Fruit fly (Drosophila melanogaster) whole organism, wandering third instar larva: Measurements from ENCODE around the gene C3G.

Experiments used
- Abd-B ChIP-seq: fragments of >200 bp; optimal IDR thresholded peaks from 2 replicates; lab custom pipeline; 2017; ENCODE audit warnings: missing biosample characterization, missing genetic modification characterization
- CG32264 ChIP-seq: fragments of 200-800 bp; sonication (Bioruptor generic); optimal IDR thresholded peaks from 2 replicates; lab custom pipeline; 2016; ENCODE audit warnings: missing biosample characterization, missing genetic modification characterization
- CG9705 ChIP-seq: fragments of 200-800 bp; sonication (Bioruptor generic); optimal IDR thresholded peaks from 2 replicates; lab custom pipeline; 2018; ENCODE audit warnings: missing biosample characterization, mild to moderate bottlenecking, missing genetic modification characterization
- CrebA ChIP-seq: fragments of 200-800 bp; sonication (Bioruptor generic); optimal IDR thresholded peaks from 2 replicates; lab custom pipeline; 2016; ENCODE audit warnings: missing biosample characterization, mild to moderate bottlenecking, missing genetic modification characterization, borderline replicate concordance
- Dfd ChIP-seq: fragments of >200 bp; optimal IDR thresholded peaks from 2 replicates; lab custom pipeline; 2017; ENCODE audit warnings: missing biosample characterization, missing genetic modification characterization
- Dif ChIP-seq: fragments of 200-275, 200-300 bp; sonication (Bioruptor generic); optimal IDR thresholded peaks from 2 replicates; lab custom pipeline; 2018; ENCODE audit warnings: missing biosample characterization, missing genetic modification characterization; ENCODE audit not compliant: partially characterized antibody
- GATAd ChIP-seq: sonication (Bioruptor generic); optimal IDR thresholded peaks from 2 replicates; lab custom pipeline; 2016; ENCODE audit warnings: missing biosample characterization, missing genetic modification characterization
- HLH106 ChIP-seq: fragments of 200-800 bp; optimal IDR thresholded peaks from 3 replicates; lab custom pipeline; 2019; ENCODE audit warnings: missing biosample characterization, mild to moderate bottlenecking, missing genetic modification characterization, moderate library complexity
- Hnf4 ChIP-seq: fragments of 200-800 bp; sonication (Bioruptor generic); optimal IDR thresholded peaks from 2 replicates; lab custom pipeline; 2016; ENCODE audit warnings: missing biosample characterization, mild to moderate bottlenecking, missing genetic modification characterization
- Hr78 ChIP-seq: fragments of >200 bp; optimal IDR thresholded peaks from 2 replicates; lab custom pipeline; 2017; ENCODE audit warnings: missing biosample characterization, missing genetic modification characterization
- Hr83 ChIP-seq: fragments of 200-300 bp; sonication (Bioruptor generic); optimal IDR thresholded peaks from 2 replicates; lab custom pipeline; 2016; ENCODE audit warnings: missing biosample characterization, mild to moderate bottlenecking, missing genetic modification characterization, moderate library complexity; ENCODE audit not compliant: poor library complexity, severe bottlenecking
- Jra ChIP-seq: sonication (Bioruptor generic); optimal IDR thresholded peaks from 2 replicates; lab custom pipeline; 2016; ENCODE audit warnings: missing biosample characterization, missing genetic modification characterization
- Mio ChIP-seq: sonication (Bioruptor generic); optimal IDR thresholded peaks from 2 replicates; lab custom pipeline; 2016; ENCODE audit warnings: missing biosample characterization, missing genetic modification characterization
- Myc ChIP-seq: fragments of >200 bp; optimal IDR thresholded peaks from 2 replicates; lab custom pipeline; 2017
- N ChIP-seq: fragments of >200 bp; optimal IDR thresholded peaks from 2 replicates; lab custom pipeline; 2018; ENCODE audit warnings: missing biosample characterization, missing external identifiers, missing genetic modification characterization
- OdsH ChIP-seq: fragments of 200-800 bp; sonication (Bioruptor generic); optimal IDR thresholded peaks from 2 replicates; lab custom pipeline; 2016; ENCODE audit warnings: missing biosample characterization, mild to moderate bottlenecking, missing genetic modification characterization
- Rel ChIP-seq, 2 experiments: fragments of 200-800 bp; sonication (Bioruptor generic) in 1 of 2; optimal IDR thresholded peaks; 2 replicates in 1 of 2; 3 replicates in 1 of 2; lab custom pipeline; 2016 to 2019; ENCODE audit warnings: mild to moderate bottlenecking in 2 of 2, missing biosample characterization in 2 of 2, missing genetic modification characterization in 2 of 2, moderate library complexity in 1 of 2
- Sp1 ChIP-seq: fragments of 200-800 bp; sonication (Bioruptor generic); optimal IDR thresholded peaks from 3 replicates; lab custom pipeline; 2019; ENCODE audit warnings: missing biosample characterization, mild to moderate bottlenecking, missing genetic modification characterization, moderate library complexity
- Vsx2 ChIP-seq: fragments of 200-300, 225-300 bp; sonication (Bioruptor generic); optimal IDR thresholded peaks from 2 replicates; lab custom pipeline; 2018; ENCODE audit warnings: missing biosample characterization, missing genetic modification characterization; ENCODE audit not compliant: partially characterized antibody
- br ChIP-seq: fragments of 200-800 bp; sonication (Bioruptor generic); optimal IDR thresholded peaks from 2 replicates; lab custom pipeline; 2016; ENCODE audit warnings: missing biosample characterization, missing genetic modification characterization
- brk ChIP-seq: fragments of 200-800 bp; sonication (Bioruptor generic); optimal IDR thresholded peaks from 2 replicates; lab custom pipeline; 2016; ENCODE audit warnings: missing biosample characterization, mild to moderate bottlenecking, missing genetic modification characterization
- dl ChIP-seq, 2 experiments: fragments of 175-275, 200-275 bp in 1 of 2; fragments of 200-275 bp in 1 of 2; sonication (Bioruptor generic); optimal IDR thresholded peaks; lab custom pipeline; 2018; ENCODE audit warnings: mild to moderate bottlenecking in 2 of 2, missing biosample characterization in 2 of 2, missing genetic modification characterization in 2 of 2, moderate library complexity in 2 of 2; ENCODE audit not compliant: partially characterized antibody in 2 of 2, insufficient read depth in 1 of 2
- dmrt93B ChIP-seq: fragments of 200-800 bp; sonication (Bioruptor generic); optimal IDR thresholded peaks from 2 replicates; lab custom pipeline; 2018; ENCODE audit warnings: missing biosample characterization, mild to moderate bottlenecking, missing genetic modification characterization
- dsf ChIP-seq: sonication (Bioruptor generic); optimal IDR thresholded peaks from 2 replicates; lab custom pipeline; 2016; ENCODE audit warnings: missing biosample characterization, missing genetic modification characterization, borderline replicate concordance
- ey ChIP-seq: fragments of 200-800 bp; sonication (Bioruptor generic); optimal IDR thresholded peaks from 2 replicates; lab custom pipeline; 2016; ENCODE audit warnings: missing biosample characterization, missing genetic modification characterization
- foxo ChIP-seq, 2 experiments: fragments of 200-800 bp; sonication (Bioruptor generic); optimal IDR thresholded peaks; 2 replicates in 1 of 2; 3 replicates in 1 of 2; lab custom pipeline; 2016 to 2017; ENCODE audit warnings: missing biosample characterization in 2 of 2, missing genetic modification characterization in 2 of 2
- fru ChIP-seq: fragments of 200-800 bp; sonication (Bioruptor generic); optimal IDR thresholded peaks from 3 replicates; lab custom pipeline; 2016; ENCODE audit warnings: missing biosample characterization, mild to moderate bottlenecking, missing genetic modification characterization
- h ChIP-seq: fragments of 200-800 bp; sonication (Bioruptor generic); optimal IDR thresholded peaks from 3 replicates; lab custom pipeline; 2016; ENCODE audit warnings: missing biosample characterization, mild to moderate bottlenecking, missing genetic modification characterization
- jim ChIP-seq: fragments of 175-275, 200-325 bp; sonication (Bioruptor generic); optimal IDR thresholded peaks from 2 replicates; lab custom pipeline; 2016; ENCODE audit warnings: missing biosample characterization, mild to moderate bottlenecking, missing genetic modification characterization
- lola ChIP-seq: fragments of >200 bp; optimal IDR thresholded peaks from 2 replicates; lab custom pipeline; 2017; ENCODE audit warnings: missing biosample characterization, missing genetic modification characterization
- pan ChIP-seq: fragments of >200 bp; optimal IDR thresholded peaks from 2 replicates; lab custom pipeline; 2017
- psq ChIP-seq: fragments of 200-800 bp; sonication (Bioruptor generic); optimal IDR thresholded peaks from 3 replicates; lab custom pipeline; 2017; ENCODE audit warnings: missing biosample characterization, mild to moderate bottlenecking, missing genetic modification characterization, moderate library complexity
- rgr ChIP-seq: fragments of 200-800 bp; sonication (Bioruptor generic); optimal IDR thresholded peaks from 3 replicates; lab custom pipeline; 2016; ENCODE audit warnings: missing biosample characterization, mild to moderate bottlenecking, missing genetic modification characterization
- sage ChIP-seq: fragments of 200-800 bp; sonication (Bioruptor generic); optimal IDR thresholded peaks from 2 replicates; lab custom pipeline; 2016; ENCODE audit warnings: missing biosample characterization, mild to moderate bottlenecking, missing genetic modification characterization
- sv ChIP-seq: fragments of 200-800 bp; sonication (Bioruptor generic); optimal IDR thresholded peaks from 3 replicates; lab custom pipeline; 2016; ENCODE audit warnings: missing biosample characterization, missing genetic modification characterization
- tai ChIP-seq: sonication (Bioruptor generic); optimal IDR thresholded peaks from 2 replicates; lab custom pipeline; 2016; ENCODE audit warnings: missing biosample characterization, missing genetic modification characterization
- usp ChIP-seq: fragments of >200 bp; optimal IDR thresholded peaks from 2 replicates; lab custom pipeline; 2017; ENCODE audit warnings: missing biosample characterization, missing genetic modification characterization
- woc ChIP-seq: sonication (Bioruptor generic); optimal IDR thresholded peaks from 2 replicates; lab custom pipeline; 2016; ENCODE audit warnings: missing biosample characterization, mild to moderate bottlenecking, missing genetic modification characterization

C3G gene

dm6 chrX:6794826-6795225 is 8.6 kb downstream of the C3G start:
- TF ChIP-seq sv (GFP tag; lab: Kevin White, UChicago) (no peak), HLH106 (tag; lab: Kevin White, UChicago) (peak; percentile 46), foxo (GFP tag; optimal IDR thresholded peaks at IDR 0.05; lab: Kevin White, UChicago) (peak in 1 of 2 experiments; percentile 27), dmrt93B (GFP tag; lab: Kevin White, UChicago) (peak; percentile 13), ey (GFP tag; lab: Kevin White, UChicago) (no peak)

DNA sequence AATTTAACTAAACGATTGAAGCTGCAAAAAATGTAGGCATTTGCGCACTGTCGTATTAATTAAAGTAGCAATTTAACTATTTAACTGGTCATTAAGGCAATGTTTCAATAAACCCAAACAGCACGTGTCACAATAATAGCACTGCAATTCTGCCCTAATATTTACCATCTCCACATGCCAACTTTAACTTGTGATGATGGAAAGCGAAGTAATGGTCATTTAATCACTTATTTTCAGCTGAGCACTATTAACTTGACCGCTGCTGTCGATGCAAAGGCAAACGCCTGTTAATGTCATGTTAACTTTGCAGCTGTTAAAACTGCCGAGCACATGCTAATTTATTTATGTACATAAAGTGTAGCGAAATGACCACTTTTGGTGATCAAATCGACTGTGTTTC is 9.2 kb downstream of the C3G start:
- TF ChIP-seq Hr78 (GFP tag; lab: Kevin White, UChicago) (no peak), CG32264 (GFP tag; lab: Kevin White, UChicago) (peak; percentile 43), Mio (GFP tag; lab: Kevin White, UChicago) (no peak), Myc (lab: Kevin White, UChicago) (no peak), psq (peak; percentile 36), Sp1 (GFP tag; lab: Kevin White, UChicago) (peak; percentile 47), h (GFP tag; lab: Kevin White, UChicago) (peak; percentile 74), Abd-B (GFP tag; lab: Kevin White, UChicago) (no peak), Dif (no peak), fru (peak; percentile 52), sv (GFP tag; lab: Kevin White, UChicago) (peak; percentile 80), dmrt93B (GFP tag; lab: Kevin White, UChicago) (peak; percentile 39), Hnf4 (GFP tag; lab: Kevin White, UChicago) (peak; percentile 48), tai (GFP tag; lab: Kevin White, UChicago) (no peak), woc (GFP tag; lab: Kevin White, UChicago) (no peak), Hr83 (GFP tag; lab: Kevin White, UChicago) (peak; percentile 2), OdsH (GFP tag; lab: Kevin White, UChicago) (peak; percentile 57), usp (GFP tag; lab: Kevin White, UChicago) (no peak), GATAd (GFP tag; lab: Kevin White, UChicago) (no peak), Vsx2 (GFP tag; lab: Kevin White, UChicago) (no peak), Jra (GFP tag; lab: Kevin White, UChicago) (no peak), brk (no peak), Dfd (no peak), Rel (GFP tag; optimal IDR thresholded peaks at IDR 0.05; lab: Kevin White, UChicago) (no peak), Rel (tag; optimal IDR thresholded peaks at IDR 0.05; lab: Kevin White, UChicago) (no peak), CG9705 (no peak), N (GFP tag; lab: Kevin White, UChicago) (no peak), HLH106 (tag; lab: Kevin White, UChicago) (peak; percentile 66), pan (lab: Kevin White, UChicago) (no peak), ey (GFP tag; lab: Kevin White, UChicago) (peak; percentile 78), sage (GFP tag; lab: Kevin White, UChicago) (peak; percentile 10), rgr (GFP tag; lab: Kevin White, UChicago) (peak; percentile 73), br (peak; percentile 56), jim (GFP tag; lab: Kevin White, UChicago) (no peak), dl (GFP tag; optimal IDR thresholded peaks at IDR 0.05; lab: Kevin White, UChicago; ENCODE audit: insufficient read depth in 1 of 2, partially characterized antibody in 2 of 2) (no peak), CrebA (GFP tag; lab: Kevin White, UChicago) (no peak), lola (no peak), dsf (GFP tag; lab: Kevin White, UChicago) (no peak), foxo (GFP tag; optimal IDR thresholded peaks at IDR 0.05; lab: Kevin White, UChicago) (peak in 1 of 2 experiments; percentile 48)

dm6 chrX:6793390-6793789 is 10.0 kb downstream of the C3G start:
- TF ChIP-seq OdsH (GFP tag; lab: Kevin White, UChicago), result peak; percentile 45
- peak; percentile 29 for TF ChIP-seq br
- TF ChIP-seq dsf (GFP tag; lab: Kevin White, UChicago), result no peak
- peak; percentile 56 for TF ChIP-seq fru
- TF ChIP-seq Hr83 (GFP tag; lab: Kevin White, UChicago), result no peak
- peak; percentile 41 for TF ChIP-seq Sp1 (GFP tag; lab: Kevin White, UChicago)
- TF ChIP-seq HLH106 (tag; lab: Kevin White, UChicago), result peak; percentile 15
- TF ChIP-seq rgr (GFP tag; lab: Kevin White, UChicago), result peak; percentile 69
- no peak for TF ChIP-seq Dfd
- peak; percentile 8 for TF ChIP-seq dmrt93B (GFP tag; lab: Kevin White, UChicago)
- no peak for TF ChIP-seq Abd-B (GFP tag; lab: Kevin White, UChicago)
- no peak for TF ChIP-seq N (GFP tag; lab: Kevin White, UChicago)
- peak in 1 of 2 experiments; percentile 61 for TF ChIP-seq foxo (GFP tag; optimal IDR thresholded peaks at IDR 0.05; lab: Kevin White, UChicago)
- TF ChIP-seq ey (GFP tag; lab: Kevin White, UChicago), result peak; percentile 63
- no peak for TF ChIP-seq dl (GFP tag; optimal IDR thresholded peaks at IDR 0.05; lab: Kevin White, UChicago; ENCODE audit: insufficient read depth in 1 of 2, partially characterized antibody in 2 of 2)
- TF ChIP-seq brk, result no peak
- TF ChIP-seq psq, result peak; percentile 29
- no peak for TF ChIP-seq CrebA (GFP tag; lab: Kevin White, UChicago)
- TF ChIP-seq woc (GFP tag; lab: Kevin White, UChicago), result peak; percentile 30
- peak; percentile 66 for TF ChIP-seq h (GFP tag; lab: Kevin White, UChicago)
- TF ChIP-seq sv (GFP tag; lab: Kevin White, UChicago), result peak; percentile 32
- no peak for TF ChIP-seq pan (lab: Kevin White, UChicago)
- no peak for TF ChIP-seq Jra (GFP tag; lab: Kevin White, UChicago)
- TF ChIP-seq tai (GFP tag; lab: Kevin White, UChicago), result no peak
- TF ChIP-seq Mio (GFP tag; lab: Kevin White, UChicago), result no peak
